Worm (Caenorhabditis elegans): ENCODE data around the gene ttm-2.

Gene ttm-2

ce11 chrII:4791272-4791671 is 25.1 kb upstream of the ttm-2 start, which contains the start of gene F26G1.1 (continued):
- TF ChIP-seq cebp-2 (GFP tag; IDR thresholded peaks at IDR 0.05) (no peak), rcor-1 (GFP tag; IDR thresholded peaks at IDR 0.05) (0 out of 2 replicates have a peak, but pooled peaks have one; percentile 28), ceh-58 (GFP tag; IDR thresholded peaks at IDR 0.05) (no peak), F33H1.4 (GFP tag; IDR thresholded peaks at IDR 0.05) (peak; percentile 55), bed-1 (GFP tag; IDR thresholded peaks at IDR 0.05) (no peak), sea-2 (GFP tag; IDR thresholded peaks at IDR 0.05) (no peak), ceh-91 (GFP tag; IDR thresholded peaks at IDR 0.05) (no peak), tbx-9 (tag; optimal IDR thresholded peaks at IDR 0.05; ENCODE audit: borderline replicate concordance) (no peak), B0035.1 (tag; optimal IDR thresholded peaks at IDR 0.05) (no peak), rec-8 (tag; optimal IDR thresholded peaks at IDR 0.05) (peak; percentile 49 to 82), B0336.3 (GFP tag; IDR thresholded peaks at IDR 0.05) (no peak), efl-1 (GFP tag; optimal IDR thresholded peaks at IDR 0.05) (peak; percentile 59), hmg-1.2 (GFP tag; IDR thresholded peaks at IDR 0.05) (peak; percentile 27; the same call in 1 of the 2 replicates), gei-17 (GFP tag; optimal IDR thresholded peaks at IDR 0.05) (no peak), nfyb-1 (GFP tag; IDR thresholded peaks at IDR 0.05) (peak; percentile 53; the same call in 1 of the 2 replicates), Y79H2A.3 (GFP tag; conservative IDR thresholded peaks at IDR 0.05) (no peak), ztf-3 (GFP tag; optimal IDR thresholded peaks at IDR 0.05) (no peak), B0261.1 (tag; optimal IDR thresholded peaks at IDR 0.05) (no peak), mxl-1 (tag; optimal IDR thresholded peaks at IDR 0.05) (no peak), nfya-2 (GFP tag; IDR thresholded peaks at IDR 0.05) (no peak), repo-1 (tag; optimal IDR thresholded peaks at IDR 0.05) (no peak), snpc-3.4 (tag; optimal IDR thresholded peaks at IDR 0.05) (no peak), pbrm-1 (GFP tag; IDR thresholded peaks at IDR 0.05) (no peak), lin-35 (GFP tag; optimal IDR thresholded peaks at IDR 0.05) (peak in 1 of 3 experiments; percentile 86), Y53F4B.3 (GFP tag; IDR thresholded peaks at IDR 0.05) (no peak), cebp-1 (GFP tag; IDR thresholded peaks at IDR 0.05) (no peak), cebp-1 (tag; optimal IDR thresholded peaks at IDR 0.05) (no peak), madf-3 (GFP tag; IDR thresholded peaks at IDR 0.05) (no peak), ztf-25 (GFP tag; IDR thresholded peaks at IDR 0.05) (0 out of 2 replicates have a peak, but pooled peaks have one; percentile 18), lir-1 (GFP tag; conservative IDR thresholded peaks at IDR 0.05) (peak; percentile 57; the same call in 1 of the 2 replicates), F57A8.1 (GFP tag; optimal IDR thresholded peaks at IDR 0.05) (no peak), F52B5.7 (tag; optimal IDR thresholded peaks at IDR 0.05) (no peak), rpc-1 (optimal IDR thresholded peaks at IDR 0.05) (no peak), rpc-1 (tag; optimal IDR thresholded peaks at IDR 0.05) (no peak), die-1 (tag; optimal IDR thresholded peaks at IDR 0.05) (no peak), snpc-1.3 (tag; optimal IDR thresholded peaks at IDR 0.05; ENCODE audit: insufficient read depth) (no peak), nhr-120 (GFP tag; IDR thresholded peaks at IDR 0.05) (no peak), lin-26 (GFP tag; IDR thresholded peaks at IDR 0.05) (no peak), nhr-179 (tag; optimal IDR thresholded peaks at IDR 0.05) (no peak), Y56A3A.18 (GFP tag; IDR thresholded peaks at IDR 0.05) (no peak), ztf-22 (GFP tag; optimal IDR thresholded peaks at IDR 0.05) (no peak), tlf-1 (GFP tag; optimal IDR thresholded peaks at IDR 0.05) (peak; percentile 6), dpl-1 (GFP tag; optimal IDR thresholded peaks at IDR 0.05) (peak; percentile 42), nhr-27 (tag; optimal IDR thresholded peaks at IDR 0.05) (no peak), nhr-80 (tag; optimal IDR thresholded peaks at IDR 0.05) (no peak), Y95B8A.8 (GFP tag; IDR thresholded peaks at IDR 0.05) (no peak), ztf-26 (tag; optimal IDR thresholded peaks at IDR 0.05) (no peak), madf-6 (GFP tag; IDR thresholded peaks at IDR 0.05) (peak; percentile 68), ztf-6 (GFP tag; IDR thresholded peaks at IDR 0.05) (no peak), ZK185.1 (tag; optimal IDR thresholded peaks at IDR 0.05; ENCODE audit: poor library complexity, severe bottlenecking) (peak; percentile 84)

Measured in whole organism, young adult.